Worm (Caenorhabditis elegans) whole organism, young adult: Measurements from ENCODE around the gene lgc-7.
A peak's percentile ranks its signal among the peaks of the same experiment; 100 is the strongest.
"Not testable (repeated sequence)": the region's sequence is repeated elsewhere in the genome, so short reads cannot be mapped to it uniquely, and the experiment has no call there.

Source experiments
- B0035.1 ChIP-seq: sonication (generic microtip); optimal IDR thresholded peaks from 2 replicates; lab custom pipeline; 2016; ENCODE audit warnings: missing genetic modification characterization, mild to moderate bottlenecking, missing compliant biosample characterization, missing genotype, missing genetic modification reagents
- D2030.7 ChIP-seq: fragments of 200-800 bp; sonication (Bioruptor generic); IDR thresholded peaks from 2 replicates; pipeline ENCODE4 v1.3.6; 2022; ENCODE audit warnings: missing genetic modification reagents, missing genetic modification characterization, missing compliant biosample characterization
- F10E7.11 ChIP-seq: sonication (generic microtip); optimal IDR thresholded peaks from 2 replicates; lab custom pipeline; 2017; ENCODE audit warnings: mild to moderate bottlenecking, missing genetic modification characterization, moderate library complexity, missing compliant biosample characterization
- F22D6.2 ChIP-seq: sonication (generic microtip); optimal IDR thresholded peaks from 2 replicates; lab custom pipeline; 2016; ENCODE audit warnings: mild to moderate bottlenecking, missing genetic modification characterization, missing compliant biosample characterization
- F37B4.10 ChIP-seq: fragments of 200-800 bp; sonication (Bioruptor generic); IDR thresholded peaks from 2 replicates; pipeline ENCODE4 v1.3.6; 2022; ENCODE audit warnings: missing genetic modification characterization, missing compliant biosample characterization
- Y53F4B.3 ChIP-seq: fragments of 200-800 bp; sonication (Bioruptor generic); IDR thresholded peaks from 2 replicates; pipeline ENCODE4 v1.3.6; 2022; ENCODE audit warnings: missing genetic modification reagents, missing genetic modification characterization, missing compliant biosample characterization
- aptf-3 ChIP-seq: fragments of 200-800 bp; sonication (Bioruptor generic); IDR thresholded peaks from 2 replicates; pipeline ENCODE4 v1.3.6; 2022; ENCODE audit warnings: missing genetic modification characterization, missing compliant biosample characterization
- attf-6 ChIP-seq: fragments of 200-800 bp; sonication (Bioruptor generic); IDR thresholded peaks from 2 replicates; pipeline ENCODE4 v1.3.6; 2022; ENCODE audit warnings: missing genetic modification reagents, missing genetic modification characterization, missing compliant biosample characterization
- cebp-1 ChIP-seq, 2 experiments: fragments of 200-800 bp in 1 of 2; sonication (Bioruptor generic) in 1 of 2; sonication (generic microtip) in 1 of 2; IDR thresholded peaks in 1 of 2; optimal IDR thresholded peaks in 1 of 2; 2 replicates each; pipeline versions ENCODE4 v1.3.6 to Lab custom; 2017 to 2022; ENCODE audit warnings: missing compliant biosample characterization in 2 of 2, missing genetic modification characterization in 2 of 2, mild to moderate bottlenecking in 1 of 2, missing genetic modification reagents in 1 of 2, moderate library complexity in 1 of 2
- cebp-2 ChIP-seq: fragments of 200-800 bp; sonication (Bioruptor generic); IDR thresholded peaks from 2 replicates; pipeline ENCODE4 v1.3.6; 2022; ENCODE audit warnings: missing genetic modification characterization, missing compliant biosample characterization
- ceh-100 ChIP-seq: fragments of 200-800 bp; sonication (Bioruptor generic); IDR thresholded peaks from 2 replicates; pipeline ENCODE4 v1.3.6; 2022; ENCODE audit warnings: missing genetic modification reagents, missing genetic modification characterization, missing compliant biosample characterization
- efl-1 ChIP-seq: fragments of 150-350 bp; optimal IDR thresholded peaks from 2 replicates; lab custom pipeline; 2014; ENCODE audit warnings: missing biosample characterization, missing genetic modification reagents, missing genetic modification characterization
- egl-18 ChIP-seq: fragments of 200-800 bp; sonication (Bioruptor generic); IDR thresholded peaks from 2 replicates; pipeline ENCODE4 v1.3.6; 2022; ENCODE audit warnings: missing genetic modification reagents, missing genetic modification characterization, missing compliant biosample characterization
- egrh-3 ChIP-seq: fragments of 200-800 bp; sonication (Bioruptor generic); IDR thresholded peaks from 2 replicates; pipeline ENCODE4 v1.3.6; 2022; ENCODE audit warnings: missing genetic modification reagents, missing genetic modification characterization, missing compliant biosample characterization
- hmg-1.2 ChIP-seq: fragments of 200-800 bp; sonication (Bioruptor generic); IDR thresholded peaks from 2 replicates; pipeline ENCODE4 v1.3.6; 2022; ENCODE audit warnings: missing genetic modification reagents, missing genetic modification characterization, missing compliant biosample characterization
- lag-1 ChIP-seq: fragments of 200-800 bp; sonication (Bioruptor generic); IDR thresholded peaks from 2 replicates; pipeline ENCODE4 v1.3.6; 2022; ENCODE audit warnings: missing genetic modification reagents, missing genetic modification characterization, missing compliant biosample characterization
- let-526 ChIP-seq: fragments of 200-800 bp; sonication (Bioruptor generic); IDR thresholded peaks from 2 replicates; pipeline ENCODE4 v1.3.6; 2022; ENCODE audit warnings: missing genetic modification reagents, missing genetic modification characterization, missing compliant biosample characterization
- lin-26 ChIP-seq: fragments of 200-800 bp; sonication (Bioruptor generic); IDR thresholded peaks from 2 replicates; pipeline ENCODE4 v1.3.6; 2022; ENCODE audit warnings: missing genetic modification reagents, missing genetic modification characterization, missing compliant biosample characterization
- lin-40 ChIP-seq: sonication (generic microtip); optimal IDR thresholded peaks from 2 replicates; lab custom pipeline; 2016; ENCODE audit warnings: missing genetic modification characterization, mild to moderate bottlenecking, missing compliant biosample characterization, missing genotype, missing genetic modification reagents
- lsl-1 ChIP-seq: fragments of 200-800 bp; sonication (Bioruptor generic); optimal IDR thresholded peaks from 2 replicates; lab custom pipeline; 2018; ENCODE audit warnings: mild to moderate bottlenecking, missing genetic modification characterization, moderate library complexity, missing compliant biosample characterization
- lsy-27 ChIP-seq: sonication (generic microtip); optimal IDR thresholded peaks from 2 replicates; lab custom pipeline; 2017; ENCODE audit warnings: missing genetic modification characterization, mild to moderate bottlenecking, missing compliant biosample characterization, antibody characterized with exemption, missing genotype, borderline replicate concordance; ENCODE audit not compliant: insufficient read depth
- madf-10 ChIP-seq: sonication (generic microtip); optimal IDR thresholded peaks from 2 replicates; lab custom pipeline; 2016; ENCODE audit warnings: mild to moderate bottlenecking, missing genetic modification characterization, missing compliant biosample characterization
- madf-6 ChIP-seq: fragments of 200-800 bp; sonication (Bioruptor generic); IDR thresholded peaks from 2 replicates; pipeline ENCODE4 v1.3.6; 2022; ENCODE audit warnings: missing genetic modification reagents, missing genetic modification characterization, missing compliant biosample characterization
- nfya-1 ChIP-seq: sonication (generic microtip); optimal IDR thresholded peaks from 2 replicates; lab custom pipeline; 2017; ENCODE audit warnings: antibody characterized with exemption, missing compliant biosample characterization, missing genetic modification characterization, borderline replicate concordance; ENCODE audit not compliant: insufficient read depth
- nhr-179 ChIP-seq: sonication (generic microtip); optimal IDR thresholded peaks from 2 replicates; lab custom pipeline; 2016; ENCODE audit warnings: mild to moderate bottlenecking, missing genetic modification characterization, missing compliant biosample characterization
- nhr-80 ChIP-seq: sonication (generic microtip); optimal IDR thresholded peaks from 2 replicates; lab custom pipeline; 2016; ENCODE audit warnings: missing genetic modification characterization, missing compliant biosample characterization
- pbrm-1 ChIP-seq: fragments of 200-800 bp; sonication (Bioruptor generic); IDR thresholded peaks from 2 replicates; pipeline ENCODE4 v1.3.6; 2022; ENCODE audit warnings: missing genetic modification reagents, missing genetic modification characterization, missing compliant biosample characterization
- rec-8 ChIP-seq, 2 experiments: sonication (generic microtip); optimal IDR thresholded peaks; 2 replicates each; lab custom pipeline; 2016; ENCODE audit warnings: mild to moderate bottlenecking in 2 of 2, missing genetic modification characterization in 2 of 2, missing genetic modification reagents in 2 of 2, missing genotype in 2 of 2, missing biosample characterization in 1 of 2, missing compliant biosample characterization in 1 of 2, moderate library complexity in 1 of 2
- sea-2 ChIP-seq: fragments of 200-800 bp; sonication (Bioruptor generic); IDR thresholded peaks from 2 replicates; pipeline ENCODE4 v1.3.6; 2022; ENCODE audit warnings: missing genetic modification characterization, missing compliant biosample characterization
- snpc-1.1 ChIP-seq: sonication (generic microtip); optimal IDR thresholded peaks from 2 replicates; lab custom pipeline; 2017; ENCODE audit warnings: missing genetic modification characterization, mild to moderate bottlenecking, missing compliant biosample characterization, antibody characterized with exemption, moderate library complexity, missing genotype, missing genetic modification reagents; ENCODE audit not compliant: insufficient read depth
- snpc-1.3 ChIP-seq: sonication (generic microtip); optimal IDR thresholded peaks from 2 replicates; lab custom pipeline; 2017; ENCODE audit warnings: missing genetic modification characterization, mild to moderate bottlenecking, missing compliant biosample characterization, antibody characterized with exemption, moderate library complexity, missing genotype, missing genetic modification reagents; ENCODE audit not compliant: insufficient read depth
- snpc-4 ChIP-seq, 5 experiments: fragments of 150-350 bp in 1 of 5; sonication (generic microtip) in 4 of 5; optimal IDR thresholded peaks; 2 replicates each; lab custom pipeline; 2014 to 2018; ENCODE audit warnings: missing genetic modification characterization in 5 of 5, missing biosample characterization in 3 of 5, antibody characterized with exemption in 2 of 5, mild to moderate bottlenecking in 2 of 5, missing compliant biosample characterization in 2 of 5, missing genotype in 2 of 5, moderate library complexity in 2 of 5, missing genetic modification reagents in 1 of 5
- tbp1 ChIP-seq: fragments of 200-800 bp; sonication (Bioruptor generic); optimal IDR thresholded peaks from 2 replicates; lab custom pipeline; 2018; ENCODE audit warnings: mild to moderate bottlenecking, missing genetic modification characterization, missing compliant biosample characterization
- zim-3 ChIP-seq: sonication (generic microtip); optimal IDR thresholded peaks from 2 replicates; lab custom pipeline; 2017; ENCODE audit warnings: mild to moderate bottlenecking, missing genetic modification characterization, moderate library complexity, missing compliant biosample characterization

lgc-7 gene

ce11 chrIV:14747578-14748208 is 38.3 kb downstream of the lgc-7 start:
- TF ChIP-seq snpc-4 (GFP tag; optimal IDR thresholded peaks at IDR 0.05; lab: Kevin White, UChicago) = not testable (repeated sequence)
- TF ChIP-seq snpc-4 (tag; optimal IDR thresholded peaks at IDR 0.05; lab: Kevin White, UChicago) (peak in 2 of 4 experiments; percentile 81 to 94), egrh-3 (peak; percentile 51; the same call in 1 of the 2 replicates), attf-6 (peak; percentile 90)

ce11 chrIV:14754912-14755311 is 45.5 kb downstream of the lgc-7 start, which contains the start of gene Y57G11C.499:
Gene Y57G11C.499, minus strand, starts transcription at chrIV:14754934.
- no peak for TF ChIP-seq madf-10
- peak; percentile 8 for TF ChIP-seq efl-1 (GFP tag; lab: Kevin White, UChicago)
- peak; percentile 78 for TF ChIP-seq snpc-4 (GFP tag; optimal IDR thresholded peaks at IDR 0.05; lab: Kevin White, UChicago)
- TF ChIP-seq snpc-4 (tag; optimal IDR thresholded peaks at IDR 0.05; lab: Kevin White, UChicago) = peak in 3 of 4 experiments; percentile 89 to 93 (median 91)
- TF ChIP-seq Y53F4B.3 (GFP tag; lab: Robert Waterston, UW) = no peak
- TF ChIP-seq lsl-1 (GFP tag; lab: Kevin White, UChicago) = peak; percentile 79
- no peak for TF ChIP-seq cebp-2
- TF ChIP-seq tbp1 (GFP tag; lab: Kevin White, UChicago) = peak; percentile 10
- peak; percentile 88 for TF ChIP-seq attf-6
- TF ChIP-seq madf-6 (GFP tag; lab: Robert Waterston, UW) = peak; percentile 56; the same call in 1 of the 2 replicates
- TF ChIP-seq B0035.1 (tag; lab: Kevin White, UChicago) = no peak
- TF ChIP-seq lsy-27 (tag; lab: Kevin White, UChicago) = no peak

- TF ChIP-seq zim-3 (tag; lab: Kevin White, UChicago) (no peak), pbrm-1 (GFP tag; lab: Robert Waterston, UW) (no peak), attf-6 (peak; percentile 67; the same call in 1 of the 2 replicates), F10E7.11 (tag; lab: Kevin White, UChicago) (no peak), lag-1 (GFP tag; lab: Robert Waterston, UW) (no peak), ceh-100 (GFP tag; lab: Robert Waterston, UW) (no peak), sea-2 (no peak)
- TF ChIP-seq, all 124 proteins: peak for 1
Observed at ce11 chrIV:14757786-14758185, 48.4 kb downstream of the lgc-7 start.

ce11 chrIV:14759662-14760061 is 50.3 kb downstream of the lgc-7 start:
- no peak for TF ChIP-seq nhr-80
- TF ChIP-seq pbrm-1 (GFP tag; lab: Robert Waterston, UW) = no peak
- TF ChIP-seq lin-26 (GFP tag; lab: Robert Waterston, UW) = no peak
- no peak for TF ChIP-seq snpc-4 (GFP tag; optimal IDR thresholded peaks at IDR 0.05; lab: Kevin White, UChicago)
- TF ChIP-seq snpc-4 (tag; optimal IDR thresholded peaks at IDR 0.05; lab: Kevin White, UChicago) = peak in 3 of 4 experiments; percentile 72 to 92 (median 77)
- TF ChIP-seq aptf-3 (GFP tag; lab: Robert Waterston, UW) = no peak
- no peak for TF ChIP-seq let-526 (GFP tag; lab: Robert Waterston, UW)
- TF ChIP-seq lin-40 (tag; lab: Kevin White, UChicago) = no peak
- no peak for TF ChIP-seq nhr-179
- no peak for TF ChIP-seq rec-8 (tag; optimal IDR thresholded peaks at IDR 0.05; lab: Kevin White, UChicago)
- no peak for TF ChIP-seq F22D6.2 (tag; lab: Kevin White, UChicago)
- no peak for TF ChIP-seq cebp-1 (GFP tag; IDR thresholded peaks at IDR 0.05; lab: Robert Waterston, UW)
- no peak for TF ChIP-seq cebp-1 (tag; optimal IDR thresholded peaks at IDR 0.05; lab: Kevin White, UChicago)
- peak; percentile 36 for TF ChIP-seq hmg-1.2 (GFP tag; lab: Robert Waterston, UW)
- no peak for TF ChIP-seq snpc-1.3 (tag; lab: Kevin White, UChicago)
- no peak for TF ChIP-seq F37B4.10
- TF ChIP-seq nfya-1 = no peak
- no peak for TF ChIP-seq egl-18 (GFP tag; lab: Robert Waterston, UW)
- TF ChIP-seq ceh-100 (GFP tag; lab: Robert Waterston, UW) = no peak
- peak; percentile 51 for TF ChIP-seq snpc-1.1 (tag; lab: Kevin White, UChicago)
- no peak for TF ChIP-seq D2030.7 (GFP tag; lab: Robert Waterston, UW)
- TF ChIP-seq, all 124 proteins: peak for 3
